Fruit fly (Drosophila melanogaster) whole organism, embryonic: Measurements from ENCODE around the gene CG1622.

Experiments
- Atf3 ChIP-seq: fragments of 200-800 bp; sonication (Bioruptor generic); optimal IDR thresholded peaks from 3 replicates; lab custom pipeline; 2016; ENCODE audit warnings: missing biosample characterization, missing genetic modification characterization
- Bgb ChIP-seq: fragments of 200-800 bp; sonication (Bioruptor generic); IDR thresholded peaks from 2 replicates; pipeline ENCODE4 v1.3.6; 2022; ENCODE audit warnings: missing biosample characterization, missing genetic modification characterization; ENCODE audit not compliant: partially characterized antibody
- CG1024 ChIP-seq: fragments of 200-800 bp; sonication (Bioruptor generic); IDR thresholded peaks from 2 replicates; pipeline ENCODE4 v1.3.6; 2022; ENCODE audit warnings: missing biosample characterization, missing genetic modification characterization
- CG11093 ChIP-seq: fragments of 200-800 bp; sonication (Bioruptor generic); IDR thresholded peaks from 3 replicates; pipeline ENCODE4 v1.3.6; 2022; ENCODE audit warnings: missing biosample characterization, missing genetic modification characterization
- CG11456 ChIP-seq: fragments of 200-800 bp; sonication (Bioruptor generic); IDR thresholded peaks from 3 replicates; pipeline ENCODE4 v1.3.6; 2022; ENCODE audit warnings: missing biosample characterization, missing genetic modification characterization
- CG1233 ChIP-seq: fragments of 200-800 bp; sonication (Bioruptor generic); optimal IDR thresholded peaks from 4 replicates; lab custom pipeline; 2018; ENCODE audit warnings: missing biosample characterization, mild to moderate bottlenecking, missing genetic modification characterization
- CG14441 ChIP-seq: fragments of 200-800 bp; sonication (Bioruptor generic); IDR thresholded peaks from 2 replicates; pipeline ENCODE4 v1.3.6; 2022; ENCODE audit warnings: missing biosample characterization, missing genetic modification characterization
- CG14667 ChIP-seq: fragments of 200-800 bp; sonication (Bioruptor generic); IDR thresholded peaks from 2 replicates; pipeline ENCODE4 v1.3.6; 2022; ENCODE audit warnings: missing biosample characterization, missing genetic modification characterization
- CG17385 ChIP-seq: fragments of 200-800 bp; sonication (Bioruptor generic); optimal IDR thresholded peaks from 3 replicates; lab custom pipeline; 2018; ENCODE audit warnings: missing biosample characterization, mild to moderate bottlenecking, missing genetic modification characterization
- CG1832 ChIP-seq: fragments of 200-800 bp; sonication (Bioruptor generic); optimal IDR thresholded peaks from 2 replicates; lab custom pipeline; 2017; ENCODE audit warnings: missing biosample characterization, mild to moderate bottlenecking, missing genetic modification characterization, inconsistent platforms
- CG30431 ChIP-seq: fragments of 200-800 bp; sonication (Bioruptor generic); optimal IDR thresholded peaks from 2 replicates; lab custom pipeline; 2017; ENCODE audit warnings: missing biosample characterization, missing genetic modification characterization
- CG31365 ChIP-seq: fragments of 200-800 bp; sonication (Bioruptor generic); optimal IDR thresholded peaks from 2 replicates; lab custom pipeline; 2018; ENCODE audit warnings: missing biosample characterization, mild to moderate bottlenecking, missing genetic modification characterization
- CG34376 ChIP-seq: fragments of 200-800 bp; sonication (Bioruptor generic); optimal IDR thresholded peaks from 2 replicates; lab custom pipeline; 2018; ENCODE audit warnings: missing biosample characterization, mild to moderate bottlenecking, missing genetic modification characterization
- CG6765 ChIP-seq: fragments of 200-800 bp; sonication (Bioruptor generic); optimal IDR thresholded peaks from 3 replicates; lab custom pipeline; 2017; ENCODE audit warnings: missing biosample characterization, mild to moderate bottlenecking, missing genetic modification characterization
- CG6791 ChIP-seq: fragments of 200-800 bp; sonication (Bioruptor generic); IDR thresholded peaks from 3 replicates; pipeline ENCODE4 v1.3.6; 2022; ENCODE audit warnings: missing biosample characterization, missing genetic modification characterization; ENCODE audit not compliant: partially characterized antibody
- CG7271 ChIP-seq: fragments of 200-800 bp; sonication (Bioruptor generic); optimal IDR thresholded peaks from 2 replicates; lab custom pipeline; 2018; ENCODE audit warnings: missing biosample characterization, mild to moderate bottlenecking, missing genetic modification characterization, moderate library complexity
- CG8388 ChIP-seq: fragments of 200-800 bp; sonication (Bioruptor generic); optimal IDR thresholded peaks from 2 replicates; lab custom pipeline; 2019; ENCODE audit warnings: missing biosample characterization, mild to moderate bottlenecking, missing genetic modification characterization, moderate library complexity
- CG9876 ChIP-seq: fragments of 200-800 bp; sonication (Bioruptor generic); optimal IDR thresholded peaks from 2 replicates; lab custom pipeline; 2016; ENCODE audit warnings: missing biosample characterization, missing genetic modification characterization
- Dbx ChIP-seq: fragments of 200-800 bp; sonication (Bioruptor generic); IDR thresholded peaks from 3 replicates; pipeline ENCODE4 v1.3.6; 2022; ENCODE audit warnings: missing biosample characterization, missing genetic modification characterization
- Dp ChIP-seq: fragments of 200-800 bp; sonication (Bioruptor generic); optimal IDR thresholded peaks from 2 replicates; lab custom pipeline; 2018; ENCODE audit warnings: missing biosample characterization, mild to moderate bottlenecking, missing genetic modification characterization, moderate library complexity
- Eip74EF ChIP-seq, 2 experiments: fragments of 200-800 bp in 1 of 2; fragments of >200 bp in 1 of 2; sonication (Bioruptor generic) in 1 of 2; optimal IDR thresholded peaks; 2 replicates each; lab custom pipeline; 2017 to 2019; ENCODE audit warnings: missing biosample characterization in 2 of 2, missing genetic modification characterization in 2 of 2, mild to moderate bottlenecking in 1 of 2, moderate library complexity in 1 of 2
- Ets97D ChIP-seq: fragments of 200-800 bp; sonication (Bioruptor generic); optimal IDR thresholded peaks from 3 replicates; lab custom pipeline; 2016; ENCODE audit warnings: missing biosample characterization, missing genetic modification characterization
- MTF-1 ChIP-seq: fragments of 200-800 bp; sonication (Bioruptor generic); optimal IDR thresholded peaks from 2 replicates; lab custom pipeline; 2018; ENCODE audit warnings: missing biosample characterization, mild to moderate bottlenecking, missing genetic modification characterization, borderline replicate concordance
- Mes4 ChIP-seq: fragments of 200-800 bp; sonication (Bioruptor generic); optimal IDR thresholded peaks from 2 replicates; lab custom pipeline; 2016; ENCODE audit warnings: missing biosample characterization, missing genetic modification characterization
- NC2β ChIP-seq: fragments of 200-800 bp; sonication (Bioruptor generic); optimal IDR thresholded peaks from 2 replicates; lab custom pipeline; 2016; ENCODE audit warnings: missing biosample characterization, missing genetic modification characterization
- NK7.1 ChIP-seq: fragments of 200-800 bp; sonication (Bioruptor generic); optimal IDR thresholded peaks from 3 replicates; lab custom pipeline; 2016; ENCODE audit warnings: missing biosample characterization, missing genetic modification characterization
- Opbp ChIP-seq: fragments of 200-800 bp; sonication (Bioruptor generic); IDR thresholded peaks from 3 replicates; pipeline ENCODE4 v1.3.6; 2022; ENCODE audit warnings: missing biosample characterization, missing genetic modification characterization; ENCODE audit not compliant: partially characterized antibody
- aop ChIP-seq: fragments of 200-800 bp; sonication (Bioruptor generic); IDR thresholded peaks from 2 replicates; pipeline ENCODE4 v1.3.6; 2022; ENCODE audit warnings: missing biosample characterization, missing genetic modification characterization
- ash1 ChIP-seq: fragments of 200-800 bp; sonication (Bioruptor generic); optimal IDR thresholded peaks from 2 replicates; lab custom pipeline; 2018; ENCODE audit warnings: missing biosample characterization, mild to moderate bottlenecking, missing genetic modification characterization
- bowl ChIP-seq: fragments of 200-800 bp; sonication (Bioruptor generic); IDR thresholded peaks from 2 replicates; pipeline ENCODE4 v1.3.6; 2022; ENCODE audit warnings: missing biosample characterization, missing genetic modification characterization
- br ChIP-seq: fragments of >200 bp; optimal IDR thresholded peaks from 2 replicates; lab custom pipeline; 2017
- cg ChIP-seq: fragments of 200-800 bp; sonication (Bioruptor generic); optimal IDR thresholded peaks from 3 replicates; lab custom pipeline; 2019; ENCODE audit warnings: missing biosample characterization, mild to moderate bottlenecking, missing genetic modification characterization, moderate library complexity
- chinmo ChIP-seq: fragments of 200-800 bp; sonication (Bioruptor generic); IDR thresholded peaks from 4 replicates; pipeline ENCODE4 v1.3.6; 2022; ENCODE audit warnings: missing biosample characterization, missing genetic modification characterization; ENCODE audit not compliant: partially characterized antibody
- chn ChIP-seq: fragments of 200-800 bp; sonication (Bioruptor generic); optimal IDR thresholded peaks from 2 replicates; lab custom pipeline; 2016; ENCODE audit warnings: missing biosample characterization, missing genetic modification characterization
- crol ChIP-seq: fragments of 200-800 bp; sonication (Bioruptor generic); IDR thresholded peaks from 2 replicates; pipeline ENCODE4 v1.3.6; 2022; ENCODE audit warnings: missing biosample characterization, missing genetic modification characterization
- dati ChIP-seq: fragments of 200-800 bp; sonication (Bioruptor generic); IDR thresholded peaks from 2 replicates; pipeline ENCODE4 v1.3.6; 2022; ENCODE audit warnings: missing biosample characterization, missing genetic modification characterization
- eve ChIP-seq, 2 experiments: fragments of >200 bp; optimal IDR thresholded peaks; 2 replicates each; lab custom pipeline; 2017; ENCODE audit warnings: missing biosample characterization in 2 of 2, missing genetic modification characterization in 2 of 2
- gcm2 ChIP-seq: fragments of 200-800 bp; sonication (Bioruptor generic); optimal IDR thresholded peaks from 2 replicates; lab custom pipeline; 2016; ENCODE audit warnings: missing biosample characterization, missing genetic modification characterization
- h ChIP-seq: fragments of >200 bp; optimal IDR thresholded peaks from 2 replicates; lab custom pipeline; 2017
- insv ChIP-seq, 2 experiments: fragments of 200-800 bp; sonication (Bioruptor generic); optimal IDR thresholded peaks; 3 replicates each; lab custom pipeline; 2016 to 2018; ENCODE audit warnings: missing biosample characterization in 2 of 2, missing genetic modification characterization in 2 of 2
- lbe ChIP-seq: fragments of 200-800 bp; sonication (Bioruptor generic); optimal IDR thresholded peaks from 2 replicates; lab custom pipeline; 2016; ENCODE audit warnings: missing biosample characterization, mild to moderate bottlenecking, missing genetic modification characterization
- luna ChIP-seq: fragments of 200-800 bp; sonication (Bioruptor generic); optimal IDR thresholded peaks from 2 replicates; lab custom pipeline; 2016; ENCODE audit warnings: missing biosample characterization, missing genetic modification characterization
- odd ChIP-seq: fragments of 200-800 bp; sonication (Bioruptor generic); optimal IDR thresholded peaks from 2 replicates; lab custom pipeline; 2017; ENCODE audit warnings: missing biosample characterization, mild to moderate bottlenecking, missing genetic modification characterization
- onecut ChIP-seq: fragments of 200-800 bp; sonication (Bioruptor generic); IDR thresholded peaks from 2 replicates; pipeline ENCODE4 v1.3.6; 2022; ENCODE audit warnings: missing biosample characterization, missing genetic modification characterization
- p53 ChIP-seq: fragments of 200-800 bp; sonication (Bioruptor generic); optimal IDR thresholded peaks from 2 replicates; lab custom pipeline; 2016; ENCODE audit warnings: missing biosample characterization, missing genetic modification characterization
- pfk ChIP-seq: fragments of 200-800 bp; sonication (Bioruptor generic); optimal IDR thresholded peaks from 2 replicates; lab custom pipeline; 2018; ENCODE audit warnings: missing biosample characterization, mild to moderate bottlenecking, missing genetic modification characterization, moderate library complexity
- pho ChIP-seq: fragments of 200-800 bp; sonication (Bioruptor generic); optimal IDR thresholded peaks from 2 replicates; lab custom pipeline; 2016; ENCODE audit warnings: missing biosample characterization, missing genetic modification characterization
- scrt ChIP-seq: fragments of 200-800 bp; sonication (Bioruptor generic); optimal IDR thresholded peaks from 2 replicates; lab custom pipeline; 2018; ENCODE audit warnings: missing biosample characterization, mild to moderate bottlenecking, missing genetic modification characterization, moderate library complexity
- sim ChIP-seq: fragments of 200-800 bp; sonication (Bioruptor generic); IDR thresholded peaks from 2 replicates; pipeline ENCODE4 v1.3.6; 2022; ENCODE audit warnings: missing biosample characterization, missing genetic modification characterization
- sisA ChIP-seq: fragments of 200-800 bp; sonication (Bioruptor generic); IDR thresholded peaks from 2 replicates; pipeline ENCODE4 v1.3.6; 2022; ENCODE audit warnings: missing biosample characterization, missing genetic modification characterization
- sr ChIP-seq: fragments of 200-800 bp; sonication (Bioruptor generic); IDR thresholded peaks from 3 replicates; pipeline ENCODE4 v1.3.6; 2022; ENCODE audit warnings: missing biosample characterization, missing genetic modification characterization
- toy ChIP-seq: fragments of 200-800 bp; sonication (Bioruptor generic); IDR thresholded peaks from 2 replicates; pipeline ENCODE4 v1.3.6; 2022; ENCODE audit warnings: missing biosample characterization, missing genetic modification characterization
- twi ChIP-seq: fragments of 200-800 bp; optimal IDR thresholded peaks from 2 replicates; lab custom pipeline; 2019; ENCODE audit warnings: missing biosample characterization, mild to moderate bottlenecking, missing genetic modification characterization, moderate library complexity

Gene CG1622

dm6 chrX:13281244-13281877, 15.5 kb upstream of the CG1622 start (continued):
- TF ChIP-seq pho (no peak), sisA (peak; percentile 14; the same call in 1 of the 2 replicates), insv (GFP tag; optimal IDR thresholded peaks at IDR 0.05; lab: Kevin White, UChicago) (no peak), twi (tag; lab: Kevin White, UChicago) (no peak), chinmo (GFP tag; lab: Robert Waterston, UW) (no peak), crol (GFP tag; lab: Robert Waterston, UW) (no peak), CG6791 (GFP tag; lab: Robert Waterston, UW) (no peak), MTF-1 (no peak), Atf3 (GFP tag; lab: Kevin White, UChicago) (no peak), CG11456 (GFP tag; lab: Robert Waterston, UW) (no peak), CG11093 (GFP tag; lab: Robert Waterston, UW) (no peak), CG8388 (GFP tag; lab: Kevin White, UChicago) (no peak), odd (GFP tag; lab: Kevin White, UChicago) (no peak), bowl (no peak), lbe (GFP tag; lab: Kevin White, UChicago) (no peak), dati (GFP tag; lab: Robert Waterston, UW) (no peak), CG9876 (GFP tag; lab: Kevin White, UChicago) (no peak), Opbp (GFP tag; lab: Robert Waterston, UW) (no peak), CG31365 (no peak), Mes4 (GFP tag; lab: Kevin White, UChicago) (no peak), NK7.1 (GFP tag; lab: Kevin White, UChicago) (no peak), toy (GFP tag; lab: Robert Waterston, UW) (no peak), gcm2 (GFP tag; lab: Kevin White, UChicago) (no peak), CG14441 (no peak), CG14667 (GFP tag; lab: Robert Waterston, UW) (no peak), Dp (GFP tag; lab: Kevin White, UChicago) (no peak), br (lab: Kevin White, UChicago) (no peak), Dbx (GFP tag; lab: Robert Waterston, UW) (no peak), chn (GFP tag; lab: Kevin White, UChicago) (no peak), cg (GFP tag; lab: Kevin White, UChicago) (peak; percentile 38), CG7271 (tag; lab: Kevin White, UChicago) (no peak), Bgb (GFP tag; lab: Robert Waterston, UW) (no peak), ash1 (GFP tag; lab: Kevin White, UChicago) (no peak), CG30431 (GFP tag; lab: Kevin White, UChicago) (no peak), p53 (no peak), pfk (GFP tag; lab: Kevin White, UChicago) (no peak), CG1233 (no peak), CG1024 (GFP tag; lab: Robert Waterston, UW) (no peak), NC2β (GFP tag; lab: Kevin White, UChicago) (no peak), aop (GFP tag; lab: Robert Waterston, UW) (no peak)

DNA sequence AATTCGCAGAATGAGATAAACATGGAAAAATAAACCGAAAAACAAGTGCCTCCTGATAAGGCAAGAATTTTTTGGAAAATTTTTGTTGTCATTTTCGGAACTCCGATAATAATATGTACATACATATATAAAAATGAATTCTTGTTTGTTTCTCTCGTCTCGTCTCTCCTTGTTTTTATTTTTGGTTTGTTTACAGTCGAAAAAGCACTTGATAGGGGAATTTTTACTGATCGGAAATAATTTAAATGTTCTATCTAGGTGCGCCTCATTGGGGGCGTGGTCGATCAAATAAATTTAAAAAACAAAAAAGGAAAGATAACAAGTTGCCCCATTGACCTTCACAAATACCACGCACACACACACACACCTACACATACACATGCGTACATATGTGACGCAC, 14.2 kb upstream of the CG1622 start:
- TF ChIP-seq h (lab: Kevin White, UChicago) (no peak), odd (GFP tag; lab: Kevin White, UChicago) (no peak), scrt (GFP tag; lab: Kevin White, UChicago) (no peak), luna (GFP tag; lab: Kevin White, UChicago) (no peak), Ets97D (GFP tag; lab: Kevin White, UChicago) (no peak), Eip74EF (GFP tag; optimal IDR thresholded peaks at IDR 0.05; lab: Kevin White, UChicago) (no peak), sr (no peak), CG1832 (GFP tag; lab: Kevin White, UChicago) (no peak), CG6765 (no peak), CG34376 (peak; percentile 15), CG17385 (no peak), sim (GFP tag; lab: Robert Waterston, UW) (no peak), eve (GFP tag; optimal IDR thresholded peaks at IDR 0.05; lab: Kevin White, UChicago) (no peak), onecut (GFP tag; lab: Robert Waterston, UW) (no peak), CG30431 (GFP tag; lab: Kevin White, UChicago) (no peak)
